Fruit fly (Drosophila melanogaster) whole organism, embryonic: ENCODE measurements around the gene Ir76b.

Experiments
- Antp ChIP-seq: fragments of 200-800 bp; sonication (Bioruptor generic); optimal IDR thresholded peaks from 3 replicates; lab custom pipeline; 2016; ENCODE audit warnings: missing biosample characterization, missing genetic modification characterization
- Awh ChIP-seq: fragments of 200-800 bp; sonication (Bioruptor generic); IDR thresholded peaks from 2 replicates; pipeline ENCODE4, ENCODE4 v1.3.6; 2022; ENCODE audit warnings: missing biosample characterization, missing genetic modification characterization
- Blimp-1 ChIP-seq: fragments of 200-800 bp; sonication (Bioruptor generic); optimal IDR thresholded peaks from 3 replicates; lab custom pipeline; 2018; ENCODE audit warnings: missing biosample characterization, missing genetic modification characterization, mild to moderate bottlenecking, moderate library complexity, missing genetic modification reagents
- CG10654 ChIP-seq: fragments of 200-800 bp; sonication (Bioruptor generic); optimal IDR thresholded peaks from 2 replicates; lab custom pipeline; 2016; ENCODE audit warnings: missing biosample characterization, missing genetic modification characterization
- CG11456 ChIP-seq: fragments of 200-800 bp; sonication (Bioruptor generic); IDR thresholded peaks from 3 replicates; pipeline ENCODE4 v1.3.6; 2022; ENCODE audit warnings: missing biosample characterization, missing genetic modification characterization
- CG12659 ChIP-seq: fragments of 200-800 bp; sonication (Bioruptor generic); optimal IDR thresholded peaks from 3 replicates; lab custom pipeline; 2017; ENCODE audit warnings: mild to moderate bottlenecking, missing biosample characterization, missing genetic modification reagents, missing genetic modification characterization
- CG14710 ChIP-seq: fragments of 200-800 bp; sonication (Bioruptor generic); optimal IDR thresholded peaks from 3 replicates; lab custom pipeline; 2019; ENCODE audit warnings: missing biosample characterization, mild to moderate bottlenecking, missing genetic modification characterization, moderate library complexity
- CG16779 ChIP-seq: fragments of 200-800 bp; sonication (Bioruptor generic); IDR thresholded peaks from 2 replicates; pipeline ENCODE4 v1.3.6; 2022; ENCODE audit warnings: missing biosample characterization, missing genetic modification characterization
- CG17802 ChIP-seq: fragments of 200-800 bp; sonication (Bioruptor generic); optimal IDR thresholded peaks from 2 replicates; lab custom pipeline; 2018; ENCODE audit warnings: missing biosample characterization, mild to moderate bottlenecking, missing genetic modification characterization, moderate library complexity
- CG2129 ChIP-seq: fragments of 200-800 bp; sonication (Bioruptor generic); IDR thresholded peaks from 2 replicates; pipeline ENCODE4 v1.3.6; 2022; ENCODE audit warnings: missing biosample characterization, missing genetic modification characterization; ENCODE audit not compliant: partially characterized antibody
- CG2202 ChIP-seq: fragments of 200-800 bp; sonication (Bioruptor generic); optimal IDR thresholded peaks from 2 replicates; lab custom pipeline; 2018; ENCODE audit warnings: missing biosample characterization, mild to moderate bottlenecking, missing genetic modification characterization
- CG32532 ChIP-seq: fragments of 200-800 bp; sonication (Bioruptor generic); IDR thresholded peaks from 2 replicates; pipeline ENCODE4 v1.3.6; 2022; ENCODE audit warnings: missing biosample characterization, missing genetic modification characterization
- CG3995 ChIP-seq: fragments of 200-800 bp; sonication (Bioruptor generic); optimal IDR thresholded peaks from 3 replicates; lab custom pipeline; 2016; ENCODE audit warnings: missing biosample characterization, missing genetic modification characterization
- CG4328 ChIP-seq: fragments of 200-800 bp; sonication (Bioruptor generic); optimal IDR thresholded peaks from 3 replicates; lab custom pipeline; 2017; ENCODE audit warnings: missing biosample characterization, missing genetic modification reagents, missing genetic modification characterization
- CG5180 ChIP-seq: fragments of 200-800 bp; sonication (Bioruptor generic); optimal IDR thresholded peaks from 3 replicates; lab custom pipeline; 2017; ENCODE audit warnings: missing biosample characterization, missing genetic modification characterization, mild to moderate bottlenecking, moderate library complexity, missing genetic modification reagents
- CG7372 ChIP-seq: fragments of 200-800 bp; sonication (Bioruptor generic); IDR thresholded peaks from 2 replicates; pipeline ENCODE4 v1.3.6; 2022; ENCODE audit warnings: missing biosample characterization, missing genetic modification characterization
- CG7786 ChIP-seq: fragments of 200-800 bp; sonication (Bioruptor generic); optimal IDR thresholded peaks from 2 replicates; lab custom pipeline; 2016; ENCODE audit warnings: missing biosample characterization, missing genetic modification characterization
- CG7839 ChIP-seq: fragments of 200-800 bp; sonication (Bioruptor generic); optimal IDR thresholded peaks from 3 replicates; lab custom pipeline; 2018; ENCODE audit warnings: missing biosample characterization, mild to moderate bottlenecking, missing genetic modification characterization, moderate library complexity
- CG8478 ChIP-seq: fragments of >200 bp; optimal IDR thresholded peaks from 2 replicates; lab custom pipeline; 2018
- CG8924 ChIP-seq: fragments of 200-800 bp; optimal IDR thresholded peaks from 3 replicates; lab custom pipeline; 2019; ENCODE audit warnings: missing biosample characterization, mild to moderate bottlenecking, missing genetic modification characterization, moderate library complexity
- CG9215 ChIP-seq: fragments of 200-800 bp; sonication (Bioruptor generic); IDR thresholded peaks from 2 replicates; pipeline ENCODE4 v1.3.6; 2022; ENCODE audit warnings: missing biosample characterization, missing genetic modification characterization
- CoRest ChIP-seq: fragments of 200-800 bp; sonication (Bioruptor generic); optimal IDR thresholded peaks from 3 replicates; lab custom pipeline; 2018; ENCODE audit warnings: missing biosample characterization, mild to moderate bottlenecking, missing genetic modification characterization, moderate library complexity
- Dip3 ChIP-seq: fragments of 200-800 bp; sonication (Bioruptor generic); optimal IDR thresholded peaks from 3 replicates; lab custom pipeline; 2016; ENCODE audit warnings: missing biosample characterization, missing genetic modification characterization
- Dref ChIP-seq: fragments of 200-800 bp; sonication (Bioruptor generic); IDR thresholded peaks from 2 replicates; pipeline ENCODE4 v1.3.6; 2022; ENCODE audit warnings: missing biosample characterization, missing genetic modification characterization
- Elba2 ChIP-seq: fragments of 200-800 bp; sonication (Bioruptor generic); optimal IDR thresholded peaks from 3 replicates; lab custom pipeline; 2016; ENCODE audit warnings: missing biosample characterization, missing genetic modification characterization
- Ets65A ChIP-seq: fragments of 200-800 bp; sonication (Bioruptor generic); peaks from one replicate; lab custom pipeline; 2016; ENCODE audit warnings: missing biosample characterization, missing genetic modification characterization
- Fer2 ChIP-seq: fragments of 200-800 bp; sonication (Bioruptor generic); optimal IDR thresholded peaks from 2 replicates; lab custom pipeline; 2018; ENCODE audit warnings: missing biosample characterization, mild to moderate bottlenecking, missing genetic modification characterization, moderate library complexity
- Fer3 ChIP-seq: fragments of 200-800 bp; sonication (Bioruptor generic); optimal IDR thresholded peaks from 2 replicates; lab custom pipeline; 2018; ENCODE audit warnings: missing biosample characterization, mild to moderate bottlenecking, missing genetic modification characterization, moderate library complexity
- HLH3B ChIP-seq: fragments of 200-800 bp; sonication (Bioruptor generic); IDR thresholded peaks from 2 replicates; pipeline ENCODE4 v1.3.6; 2022; ENCODE audit warnings: missing biosample characterization, missing genetic modification characterization
- Ptx1 ChIP-seq: fragments of 200-800 bp; sonication (Bioruptor generic); IDR thresholded peaks from 2 replicates; pipeline ENCODE4 v1.3.6; 2022; ENCODE audit warnings: missing biosample characterization, missing genetic modification characterization
- Scr ChIP-seq: fragments of 200-800 bp; sonication (Bioruptor generic); IDR thresholded peaks from 2 replicates; pipeline ENCODE4 v1.3.6; 2022; ENCODE audit warnings: missing biosample characterization, missing genetic modification characterization; ENCODE audit not compliant: partially characterized antibody
- aop ChIP-seq: fragments of 200-800 bp; sonication (Bioruptor generic); IDR thresholded peaks from 2 replicates; pipeline ENCODE4 v1.3.6; 2022; ENCODE audit warnings: missing biosample characterization, missing genetic modification characterization
- ara ChIP-seq: fragments of 200-800 bp; sonication (Bioruptor generic); IDR thresholded peaks from 2 replicates; pipeline ENCODE4 v1.3.6; 2022; ENCODE audit warnings: missing biosample characterization, missing genetic modification characterization
- bigmax ChIP-seq: fragments of 200-800 bp; sonication (Bioruptor generic); optimal IDR thresholded peaks from 2 replicates; lab custom pipeline; 2018; ENCODE audit warnings: missing biosample characterization, mild to moderate bottlenecking, missing genetic modification characterization
- br ChIP-seq: fragments of >200 bp; optimal IDR thresholded peaks from 2 replicates; lab custom pipeline; 2017
- bsh ChIP-seq, 2 experiments: fragments of 200-800 bp; sonication (Bioruptor generic); optimal IDR thresholded peaks; 2 replicates each; lab custom pipeline; 2017 to 2018; ENCODE audit warnings: mild to moderate bottlenecking in 2 of 2, missing biosample characterization in 2 of 2, missing genetic modification characterization in 2 of 2, moderate library complexity in 1 of 2
- caup ChIP-seq: fragments of 200-800 bp; sonication (Bioruptor generic); optimal IDR thresholded peaks from 3 replicates; lab custom pipeline; 2017; ENCODE audit warnings: missing biosample characterization, mild to moderate bottlenecking, missing genetic modification characterization, moderate library complexity; ENCODE audit not compliant: severe bottlenecking
- corto ChIP-seq: fragments of 200-800 bp; sonication (Bioruptor generic); optimal IDR thresholded peaks from 2 replicates; lab custom pipeline; 2016; ENCODE audit warnings: missing biosample characterization, mild to moderate bottlenecking, missing genetic modification characterization, moderate library complexity
- dan ChIP-seq: fragments of 200-800 bp; sonication (Bioruptor generic); IDR thresholded peaks from 2 replicates; pipeline ENCODE4 v1.3.6; 2022; ENCODE audit warnings: missing biosample characterization, missing genetic modification characterization
- dati ChIP-seq: fragments of 200-800 bp; sonication (Bioruptor generic); IDR thresholded peaks from 2 replicates; pipeline ENCODE4 v1.3.6; 2022; ENCODE audit warnings: missing biosample characterization, missing genetic modification characterization
- dysf ChIP-seq: fragments of 200-800 bp; sonication (Bioruptor generic); IDR thresholded peaks from 3 replicates; pipeline ENCODE4 v1.3.6; 2022; ENCODE audit warnings: missing biosample characterization, missing genetic modification characterization
- fd3F ChIP-seq: fragments of 200-800 bp; sonication (Bioruptor generic); optimal IDR thresholded peaks from 2 replicates; lab custom pipeline; 2018; ENCODE audit warnings: missing biosample characterization, mild to moderate bottlenecking, missing genetic modification characterization, moderate library complexity
- ham ChIP-seq: fragments of 200-800 bp; sonication (Bioruptor generic); IDR thresholded peaks from 2 replicates; pipeline ENCODE4 v1.3.6; 2022; ENCODE audit warnings: missing biosample characterization, missing genetic modification characterization
- mirr ChIP-seq: fragments of 200-800 bp; sonication (Bioruptor generic); optimal IDR thresholded peaks from 3 replicates; lab custom pipeline; 2018; ENCODE audit warnings: missing biosample characterization, mild to moderate bottlenecking, missing genetic modification characterization
- mld ChIP-seq: fragments of 200-800 bp; sonication (Bioruptor generic); IDR thresholded peaks from 3 replicates; pipeline ENCODE4 v1.3.6; 2022; ENCODE audit warnings: missing biosample characterization, missing genetic modification characterization; ENCODE audit not compliant: partially characterized antibody
- phol ChIP-seq: fragments of 200-800 bp; sonication (Bioruptor generic); optimal IDR thresholded peaks from 3 replicates; lab custom pipeline; 2018; ENCODE audit warnings: missing biosample characterization, mild to moderate bottlenecking, missing genetic modification characterization, moderate library complexity
- shn ChIP-seq: fragments of 200-800 bp; sonication (Bioruptor generic); optimal IDR thresholded peaks from 3 replicates; lab custom pipeline; 2016; ENCODE audit warnings: missing biosample characterization, missing genetic modification characterization
- sima ChIP-seq: fragments of 200-800 bp; sonication (Bioruptor generic); optimal IDR thresholded peaks from 2 replicates; lab custom pipeline; 2016; ENCODE audit warnings: missing biosample characterization, missing genetic modification characterization
- sob ChIP-seq: fragments of 200-800 bp; sonication (Bioruptor generic); IDR thresholded peaks from 2 replicates; pipeline ENCODE4 v1.3.6; 2022; ENCODE audit warnings: missing biosample characterization, missing genetic modification characterization
- sqz ChIP-seq: fragments of 200-800 bp; sonication (Bioruptor generic); optimal IDR thresholded peaks from 3 replicates; lab custom pipeline; 2018; ENCODE audit warnings: missing biosample characterization, mild to moderate bottlenecking, missing genetic modification characterization
- tin ChIP-seq: fragments of 200-800 bp; sonication (Bioruptor generic); optimal IDR thresholded peaks from 3 replicates; lab custom pipeline; 2016; ENCODE audit warnings: missing biosample characterization, missing genetic modification characterization
- vvl ChIP-seq: fragments of 200-800 bp; sonication (Bioruptor generic); IDR thresholded peaks from 2 replicates; pipeline ENCODE4 v1.3.6; 2022; ENCODE audit warnings: missing biosample characterization, missing genetic modification characterization

Gene Ir76b

DNA sequence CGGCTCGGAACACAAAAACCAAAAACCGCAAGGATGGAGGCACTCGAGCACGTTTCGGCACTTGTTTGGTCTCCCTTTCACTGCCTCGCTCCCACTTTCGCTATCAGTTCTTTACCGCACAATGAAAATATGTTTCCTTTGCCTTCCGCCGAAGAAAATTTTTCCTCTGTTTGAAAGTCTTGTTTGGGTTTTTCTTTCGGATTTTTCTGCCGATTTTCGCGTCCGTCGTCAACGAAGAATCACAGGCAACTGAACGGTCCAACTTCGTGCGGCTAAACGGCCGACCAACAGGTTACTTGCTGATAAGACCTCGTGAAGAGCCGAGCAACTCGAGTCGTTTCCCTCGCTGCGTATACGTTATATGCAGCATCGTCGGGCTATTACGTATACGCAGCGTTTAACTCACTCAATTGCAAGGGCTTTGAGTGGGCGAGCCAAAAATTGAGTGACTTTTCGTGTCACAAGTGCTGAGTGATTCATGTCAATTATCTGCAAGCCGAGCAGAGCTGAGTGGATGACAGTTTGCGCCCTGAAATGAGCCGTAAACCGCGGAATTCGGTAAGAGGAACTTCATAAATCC is 22.5 kb downstream of the Ir76b start, which contains the start of gene sNPF-R (continued):
- no peak for TF ChIP-seq CG8924 (tag; lab: Kevin White, UChicago)
- no peak for TF ChIP-seq CG7786
- TF ChIP-seq CG7372 (GFP tag; lab: Robert Waterston, UW), result peak; percentile 50
- TF ChIP-seq CG8478 (lab: Kevin White, UChicago), result no peak
- no peak for TF ChIP-seq Elba2 (GFP tag; lab: Kevin White, UChicago)
- no peak for TF ChIP-seq fd3F (GFP tag; lab: Kevin White, UChicago)
- no peak for TF ChIP-seq Blimp-1 (GFP tag; lab: Kevin White, UChicago)
- TF ChIP-seq shn (GFP tag; lab: Kevin White, UChicago), result no peak
- 0 out of 2 replicates have a peak, but pooled peaks have one; percentile 22 for TF ChIP-seq CG16779 (GFP tag; lab: Robert Waterston, UW)
- no peak for TF ChIP-seq dati
- no peak for TF ChIP-seq CG14710 (tag; lab: Kevin White, UChicago)
- TF ChIP-seq tin (GFP tag; lab: Kevin White, UChicago), result no peak
- TF ChIP-seq phol (tag; lab: Kevin White, UChicago), result no peak
- no peak for TF ChIP-seq CG5180 (GFP tag; lab: Kevin White, UChicago)
- TF ChIP-seq vvl (GFP tag; lab: Robert Waterston, UW), result no peak
- no peak for TF ChIP-seq aop (GFP tag; lab: Robert Waterston, UW)
- no peak for TF ChIP-seq Dip3 (GFP tag; lab: Kevin White, UChicago)
- no peak for TF ChIP-seq bsh (GFP tag; optimal IDR thresholded peaks at IDR 0.05; lab: Kevin White, UChicago)
- TF ChIP-seq HLH3B (GFP tag; lab: Robert Waterston, UW), result no peak
- TF ChIP-seq Fer2, result no peak
- TF ChIP-seq Awh (GFP tag; lab: Robert Waterston, UW), result no peak
- no peak for TF ChIP-seq CG2129 (GFP tag; lab: Robert Waterston, UW)
- TF ChIP-seq mld (GFP tag; lab: Robert Waterston, UW), result no peak
- no peak for TF ChIP-seq dan (GFP tag; lab: Robert Waterston, UW)
- TF ChIP-seq Antp (GFP tag; lab: Kevin White, UChicago), result no peak
- TF ChIP-seq CG7839 (tag; lab: Kevin White, UChicago), result no peak
- no peak for TF ChIP-seq CG17802 (tag; lab: Kevin White, UChicago)
- TF ChIP-seq ham (GFP tag; lab: Robert Waterston, UW), result no peak
- no peak for TF ChIP-seq Dref
- no peak for TF ChIP-seq Scr (GFP tag; lab: Robert Waterston, UW)
- TF ChIP-seq CoRest (tag; lab: Kevin White, UChicago), result no peak
- TF ChIP-seq sima (GFP tag; lab: Kevin White, UChicago), result no peak
- TF ChIP-seq CG12659 (GFP tag; lab: Kevin White, UChicago), result no peak
- no peak for TF ChIP-seq CG4328 (GFP tag; lab: Kevin White, UChicago)
- TF ChIP-seq sob (GFP tag; lab: Robert Waterston, UW), result 0 out of 2 replicates have a peak, but pooled peaks have one; percentile 8
- peak; percentile 16 for TF ChIP-seq mirr (GFP tag; lab: Kevin White, UChicago)
- no peak for TF ChIP-seq Ets65A (GFP tag; lab: Kevin White, UChicago)
- no peak for TF ChIP-seq CG10654
- TF ChIP-seq corto, result no peak
- no peak for TF ChIP-seq CG11456 (GFP tag; lab: Robert Waterston, UW)
- TF ChIP-seq CG9215 (GFP tag; lab: Robert Waterston, UW), result no peak
- no peak for TF ChIP-seq sqz (GFP tag; lab: Kevin White, UChicago)
- no peak for TF ChIP-seq Fer3 (tag; lab: Kevin White, UChicago)
- peak; percentile 28; the same call in 1 of the 2 replicates for TF ChIP-seq CG32532
- TF ChIP-seq CG3995 (GFP tag; lab: Kevin White, UChicago), result no peak
- no peak for TF ChIP-seq caup (GFP tag; lab: Kevin White, UChicago)
- TF ChIP-seq ara (GFP tag; lab: Robert Waterston, UW), result no peak
- TF ChIP-seq br (lab: Kevin White, UChicago), result no peak
- TF ChIP-seq dysf, result no peak
- no peak for TF ChIP-seq bigmax
- TF ChIP-seq Ptx1 (GFP tag; lab: Robert Waterston, UW), result no peak
- TF ChIP-seq CG2202 (tag; lab: Kevin White, UChicago), result no peak
